Fruit fly (Drosophila melanogaster): Measurements from ENCODE around the gene RpS14b.

The RpS14b gene

dm6 chrX:7944772-7945722, 10.3 kb downstream of the RpS14b start (continued):
- TF ChIP-seq Tbp (GFP tag; optimal IDR thresholded peaks at IDR 0.05) (no peak), CG3995 (GFP tag; optimal IDR thresholded peaks at IDR 0.05) (peak; percentile 26), al (GFP tag; IDR thresholded peaks at IDR 0.05) (peak; percentile 34; the same call in 1 of the 2 replicates), Vsx1 (GFP tag; optimal IDR thresholded peaks at IDR 0.05) (no peak), CG6654 (GFP tag; optimal IDR thresholded peaks at IDR 0.05) (no peak), HLH4C (GFP tag; IDR thresholded peaks at IDR 0.05; ENCODE audit: partially characterized antibody) (no peak), CG7987 (GFP tag; optimal IDR thresholded peaks at IDR 0.05) (no peak), h (optimal IDR thresholded peaks at IDR 0.05) (no peak), sima (GFP tag; optimal IDR thresholded peaks at IDR 0.05) (no peak), CG11093 (GFP tag; IDR thresholded peaks at IDR 0.05) (no peak), bbx (GFP tag; IDR thresholded peaks at IDR 0.05; ENCODE audit: partially characterized antibody) (no peak), CG10431 (GFP tag; optimal IDR thresholded peaks at IDR 0.05) (no peak), mam (GFP tag; optimal IDR thresholded peaks at IDR 0.05) (peak; percentile 28), CG10366 (GFP tag; IDR thresholded peaks at IDR 0.05) (no peak), CG18619 (GFP tag; optimal IDR thresholded peaks at IDR 0.05) (no peak), wek (GFP tag; optimal IDR thresholded peaks at IDR 0.05) (no peak), dpn (GFP tag; optimal IDR thresholded peaks at IDR 0.05) (peak in 1 of 2 experiments; percentile 28), CG1024 (GFP tag; IDR thresholded peaks at IDR 0.05) (0 out of 2 replicates have a peak, but pooled peaks have one; percentile 2), CG11398 (GFP tag; optimal IDR thresholded peaks at IDR 0.05) (no peak), eyg (GFP tag; optimal IDR thresholded peaks at IDR 0.05) (no peak), ATbp (GFP tag; optimal IDR thresholded peaks at IDR 0.05) (peak; percentile 37), Hmx (GFP tag; optimal IDR thresholded peaks at IDR 0.05) (no peak), Doc3 (GFP tag; IDR thresholded peaks at IDR 0.05; ENCODE audit: partially characterized antibody) (peak; percentile 27; the same call in 1 of the 3 replicates), HmgZ (tag; optimal IDR thresholded peaks at IDR 0.05) (peak; percentile 14), Dek (tag; optimal IDR thresholded peaks at IDR 0.05) (no peak), Xbp1 (GFP tag; optimal IDR thresholded peaks at IDR 0.05) (peak; percentile 41), CG4854 (GFP tag; optimal IDR thresholded peaks at IDR 0.05) (no peak), CoRest (tag; optimal IDR thresholded peaks at IDR 0.05) (peak; percentile 29), ab (GFP tag; optimal IDR thresholded peaks at IDR 0.05) (no peak), CG3163 (GFP tag; optimal IDR thresholded peaks at IDR 0.05) (no peak), chm (GFP tag; IDR thresholded peaks at IDR 0.05) (no peak), tin (GFP tag; optimal IDR thresholded peaks at IDR 0.05) (no peak), crp (GFP tag; optimal IDR thresholded peaks at IDR 0.05) (peak in 1 of 2 experiments; percentile 54), Rfx (GFP tag; IDR thresholded peaks at IDR 0.05) (peak; percentile 56), ara (GFP tag; IDR thresholded peaks at IDR 0.05) (no peak), PHDP (tag; optimal IDR thresholded peaks at IDR 0.05) (peak; percentile 37), Mad (GFP tag; optimal IDR thresholded peaks at IDR 0.05) (no peak), org-1 (GFP tag; optimal IDR thresholded peaks at IDR 0.05) (no peak), CG7928 (GFP tag; optimal IDR thresholded peaks at IDR 0.05) (no peak), amos (GFP tag; IDR thresholded peaks at IDR 0.05; ENCODE audit: partially characterized antibody) (no peak), nmo (GFP tag; optimal IDR thresholded peaks at IDR 0.05) (peak; percentile 24), da (GFP tag; optimal IDR thresholded peaks at IDR 0.05) (no peak), Atf-2 (GFP tag; optimal IDR thresholded peaks at IDR 0.05) (peak; percentile 8), Lim3 (GFP tag; IDR thresholded peaks at IDR 0.05) (no peak), Awh (GFP tag; IDR thresholded peaks at IDR 0.05) (no peak), CG15011 (GFP tag; optimal IDR thresholded peaks at IDR 0.05) (no peak), trem (tag; optimal IDR thresholded peaks at IDR 0.05) (no peak), lola (GFP tag; optimal IDR thresholded peaks at IDR 0.05) (no peak), CG30020 (tag; optimal IDR thresholded peaks at IDR 0.05) (no peak)
